Worm (Caenorhabditis elegans): ENCODE data around the gene dylt-2.

Gene dylt-2

DNA sequence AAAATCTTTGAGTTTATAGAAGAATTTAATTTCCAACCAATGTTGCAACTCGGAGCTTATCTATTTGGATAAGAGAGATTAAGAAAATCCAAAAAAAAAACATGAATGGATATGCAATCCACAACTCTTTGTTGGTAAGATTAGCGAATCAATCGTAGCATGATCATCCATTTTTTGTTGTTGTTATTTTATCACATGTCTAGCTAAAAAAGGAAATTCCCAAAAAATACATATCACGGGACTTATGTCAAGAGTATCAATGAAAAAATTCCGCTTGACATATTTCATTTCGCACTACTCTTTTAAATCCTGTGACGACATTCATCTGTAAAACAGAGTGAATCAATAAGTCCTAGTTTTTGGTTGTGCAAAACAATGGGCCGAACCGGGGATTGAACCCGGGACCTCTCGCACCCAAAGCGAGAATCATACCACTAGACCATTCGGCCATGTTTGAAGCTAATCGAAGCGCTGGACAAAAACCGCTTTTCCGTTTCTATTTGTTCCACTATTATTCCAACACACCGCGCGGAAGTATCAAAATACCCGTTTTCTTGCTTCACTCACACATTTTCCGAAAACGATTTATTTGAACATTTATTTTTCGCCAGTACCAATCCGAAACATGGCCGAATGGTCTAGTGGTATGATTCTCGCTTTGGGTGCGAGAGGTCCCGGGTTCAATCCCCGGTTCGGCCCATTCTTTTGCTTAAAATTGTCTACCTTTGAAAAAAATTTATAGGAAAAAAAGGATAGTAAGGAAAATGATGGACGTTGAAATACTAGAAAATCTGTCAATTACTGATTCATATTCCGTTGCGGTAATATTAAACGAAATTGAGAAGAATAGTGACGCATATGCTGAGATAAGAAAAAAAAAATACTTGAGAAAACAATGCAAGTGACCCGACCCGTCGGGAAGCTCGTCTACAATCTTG lies 29.4 kb upstream of the dylt-2 start:
- TF ChIP-seq nhr-43 (tag; optimal IDR thresholded peaks at IDR 0.05; ENCODE audit: poor library complexity, severe bottlenecking) (peak; percentile 63), nfya-1 (tag; optimal IDR thresholded peaks at IDR 0.05; ENCODE audit: insufficient read depth) (peak; percentile 12), hmg-11 (tag; optimal IDR thresholded peaks at IDR 0.05) (peak; percentile 6), nhr-76 (tag; optimal IDR thresholded peaks at IDR 0.05) (no peak), ama-1 (optimal IDR thresholded peaks at IDR 0.05) (no peak), elt-3 (tag; optimal IDR thresholded peaks at IDR 0.05) (no peak), pha-4 (tag; optimal IDR thresholded peaks at IDR 0.05) (no peak), nhr-25 (tag; optimal IDR thresholded peaks at IDR 0.05) (peak; percentile 62), lsy-12 (tag; optimal IDR thresholded peaks at IDR 0.05) (peak; percentile 24), daf-12 (tag; optimal IDR thresholded peaks at IDR 0.05) (no peak), nhr-77 (tag; optimal IDR thresholded peaks at IDR 0.05) (peak; percentile 12), jun-1 (tag; optimal IDR thresholded peaks at IDR 0.05) (peak; percentile 10), skn-1 (tag; optimal IDR thresholded peaks at IDR 0.05) (peak; percentile 17), tbx-2 (tag; optimal IDR thresholded peaks at IDR 0.05) (peak; percentile 32)

DNA sequence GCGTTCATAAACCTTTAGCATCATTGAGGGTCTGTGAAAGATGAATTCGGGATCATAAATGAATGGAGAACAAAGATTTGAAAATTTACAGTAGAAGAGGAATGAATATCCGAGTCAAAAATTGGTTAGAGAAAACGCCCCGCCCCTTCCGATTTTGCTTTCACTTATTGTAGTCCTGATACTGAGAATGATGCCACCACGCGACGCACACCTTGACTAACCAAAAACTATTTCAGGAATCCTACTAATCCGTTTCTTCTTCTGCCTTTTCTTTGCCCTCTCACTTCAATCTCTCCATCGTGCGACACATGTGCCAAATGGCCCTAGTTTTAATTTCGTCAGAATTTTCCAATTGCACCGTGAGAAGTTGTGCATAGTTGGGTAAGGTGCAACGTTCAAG lies 23.5 kb upstream of the dylt-2 start:
- TF ChIP-seq lsy-12 (tag; optimal IDR thresholded peaks at IDR 0.05): no peak
- TF ChIP-seq unc-39 (tag; optimal IDR thresholded peaks at IDR 0.05): no peak

DNA sequence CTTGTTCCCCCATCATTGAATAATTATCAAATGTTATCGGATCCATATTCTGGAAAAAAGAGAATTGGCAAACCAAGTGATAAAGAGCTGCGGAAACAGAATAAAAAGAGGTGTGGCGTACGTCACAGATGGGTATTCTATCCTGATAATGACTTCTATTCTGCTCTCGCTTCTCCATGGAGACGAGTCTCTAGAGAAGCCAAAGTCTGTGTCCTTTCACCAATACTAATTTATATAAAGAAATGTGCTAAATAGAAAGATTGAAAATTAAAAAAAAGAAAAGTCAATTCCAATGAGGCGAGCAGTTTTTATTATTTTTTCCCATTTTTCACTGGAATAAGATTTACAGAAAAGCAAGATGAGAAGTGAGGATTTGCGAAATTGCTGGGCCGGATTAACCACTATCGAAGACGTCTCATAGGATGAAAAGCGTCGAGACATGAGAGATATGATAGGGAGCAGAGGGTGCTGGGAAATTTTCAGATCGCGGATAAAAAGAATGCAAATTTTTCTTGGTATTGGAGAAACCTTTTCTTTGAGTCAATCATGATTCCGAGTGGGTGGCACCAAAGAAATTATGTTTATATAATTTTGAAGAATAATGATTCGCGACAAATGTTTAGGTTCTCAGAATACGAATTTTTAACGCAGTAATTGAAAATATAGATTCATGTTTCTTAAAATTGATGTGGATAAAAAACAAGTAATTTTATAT lies 21.3 kb upstream of the dylt-2 start, which contains the start of gene aexr-3:
TSS of gene aexr-3 (minus strand) at position 51 of the 715 bp plus-strand sequence.
- no peak for TF ChIP-seq nhr-76 (tag; optimal IDR thresholded peaks at IDR 0.05)
- no peak for TF ChIP-seq lin-39 (tag; optimal IDR thresholded peaks at IDR 0.05)
- TF ChIP-seq hmg-11 (tag; optimal IDR thresholded peaks at IDR 0.05): no peak
- TF ChIP-seq nhr-77 (tag; optimal IDR thresholded peaks at IDR 0.05): no peak
- TF ChIP-seq egl-27 (tag; optimal IDR thresholded peaks at IDR 0.05): no peak
- no peak for TF ChIP-seq nhr-12 (tag; optimal IDR thresholded peaks at IDR 0.05)

DNA sequence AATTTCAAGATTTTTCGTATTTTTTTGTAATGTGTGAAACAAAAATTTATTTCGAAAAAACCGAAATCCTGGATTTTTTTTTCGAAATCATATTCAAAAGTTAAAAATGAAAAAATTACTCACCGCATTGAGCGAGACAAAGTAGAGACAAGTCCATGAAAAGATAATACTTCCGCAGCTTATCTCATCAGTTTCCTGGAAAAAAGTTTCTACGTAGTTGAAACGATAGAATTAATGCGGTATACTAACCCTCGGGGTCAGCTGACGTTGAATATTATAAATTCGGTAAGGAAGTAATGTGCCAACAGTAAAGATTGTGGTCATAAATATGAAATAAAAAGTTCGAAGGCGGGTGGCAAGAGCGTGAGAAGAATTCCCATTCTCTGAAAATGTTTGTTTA lies 18.0 kb upstream of the dylt-2 start:
- TF ChIP-seq ama-1 (optimal IDR thresholded peaks at IDR 0.05) (no peak), nhr-12 (tag; optimal IDR thresholded peaks at IDR 0.05) (no peak), elt-2 (tag; optimal IDR thresholded peaks at IDR 0.05) (no peak), pha-4 (tag; optimal IDR thresholded peaks at IDR 0.05) (no peak), nhr-11 (tag; optimal IDR thresholded peaks at IDR 0.05) (no peak), nhr-76 (tag; optimal IDR thresholded peaks at IDR 0.05) (no peak), nhr-28 (tag; optimal IDR thresholded peaks at IDR 0.05) (no peak), fkh-2 (tag; optimal IDR thresholded peaks at IDR 0.05) (no peak), zag-1 (tag; optimal IDR thresholded peaks at IDR 0.05) (no peak), nhr-237 (tag; optimal IDR thresholded peaks at IDR 0.05) (no peak), elt-1 (tag; optimal IDR thresholded peaks at IDR 0.05) (no peak), unc-39 (tag; optimal IDR thresholded peaks at IDR 0.05) (no peak), hmg-11 (tag; optimal IDR thresholded peaks at IDR 0.05) (no peak)

DNA sequence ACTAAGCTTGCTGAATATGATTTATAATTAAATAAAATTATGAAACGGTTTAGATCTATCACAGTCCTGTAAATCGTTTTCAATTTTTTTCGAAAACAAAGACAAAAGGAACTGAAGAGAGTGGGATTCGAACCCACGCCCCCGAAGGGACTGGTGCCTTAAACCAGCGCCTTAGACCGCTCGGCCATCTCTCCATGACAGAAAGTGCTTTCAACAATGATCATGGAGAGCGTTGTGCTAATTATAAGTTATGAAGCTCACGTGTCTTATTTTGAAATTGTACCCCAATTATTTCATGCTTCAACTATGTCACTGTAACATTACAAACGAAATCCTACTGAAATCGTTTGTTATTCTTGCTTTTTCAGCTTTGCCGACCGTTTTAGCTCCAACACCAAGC lies 15.8 kb upstream of the dylt-2 start:
- TF ChIP-seq fkh-2 (tag; optimal IDR thresholded peaks at IDR 0.05): no peak
- TF ChIP-seq nhr-67 (tag; optimal IDR thresholded peaks at IDR 0.05): no peak
- TF ChIP-seq fos-1 (tag; optimal IDR thresholded peaks at IDR 0.05): no peak
- no peak for TF ChIP-seq ama-1 (optimal IDR thresholded peaks at IDR 0.05)
- TF ChIP-seq nhr-28 (tag; optimal IDR thresholded peaks at IDR 0.05): no peak
- no peak for TF ChIP-seq mml-1 (tag; optimal IDR thresholded peaks at IDR 0.05)
- no peak for TF ChIP-seq sea-2 (GFP tag; optimal IDR thresholded peaks at IDR 0.05)
- no peak for TF ChIP-seq unc-62 (GFP tag; optimal IDR thresholded peaks at IDR 0.05)
- TF ChIP-seq ceh-9 (tag; optimal IDR thresholded peaks at IDR 0.05): no peak
- TF ChIP-seq daf-12 (tag; optimal IDR thresholded peaks at IDR 0.05): no peak
- TF ChIP-seq nhr-12 (tag; optimal IDR thresholded peaks at IDR 0.05): no peak
- TF ChIP-seq snpc-4 (tag; optimal IDR thresholded peaks at IDR 0.05): no peak
- TF ChIP-seq nhr-77 (tag; optimal IDR thresholded peaks at IDR 0.05): no peak

Data from whole organism, L3 larva.